Worm (Caenorhabditis elegans) whole organism, mixed stage, embryonic: ENCODE measurements around the gene npr-39.

Experiments
- ces-1 ChIP-seq: fragments of 150-350 bp; optimal IDR thresholded peaks from 2 replicates; lab custom pipeline; 2014; ENCODE audit warnings: missing biosample characterization, missing genetic modification reagents, missing genetic modification characterization
- lin-13 ChIP-seq: fragments of 150-350 bp; optimal IDR thresholded peaks from 2 replicates; lab custom pipeline; 2014; ENCODE audit warnings: missing biosample characterization, missing genetic modification characterization
- mep-1 ChIP-seq: fragments of 150-350 bp; optimal IDR thresholded peaks from 2 replicates; lab custom pipeline; 2017; ENCODE audit warnings: missing biosample characterization, missing genetic modification reagents, missing genetic modification characterization, inconsistent platforms
- nhr-12 ChIP-seq: fragments of 150-350 bp; optimal IDR thresholded peaks from 2 replicates; lab custom pipeline; 2014; ENCODE audit warnings: missing biosample characterization, missing genetic modification characterization
- sptf-1 ChIP-seq: sonication (generic microtip); optimal IDR thresholded peaks from 2 replicates; lab custom pipeline; 2017; ENCODE audit warnings: mild to moderate bottlenecking, missing genetic modification characterization, moderate library complexity, missing compliant biosample characterization

DNA sequence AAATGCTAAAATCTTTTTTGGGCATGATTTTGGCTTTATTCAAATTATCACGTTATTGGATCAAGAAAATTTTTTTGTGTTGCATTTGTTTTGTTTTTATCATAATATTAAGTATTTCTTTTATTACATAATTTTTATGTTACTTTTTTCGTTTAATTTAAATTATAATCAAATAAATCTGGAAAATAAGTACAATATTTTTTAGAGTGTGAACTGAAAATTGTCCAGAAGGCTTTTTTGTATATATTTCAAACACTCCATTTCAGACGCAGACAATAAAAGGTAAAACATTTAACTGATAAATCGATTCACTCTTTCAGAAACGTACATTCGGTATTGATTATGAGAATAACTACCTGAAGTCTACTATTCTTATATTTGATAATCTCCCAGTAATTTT lies 40.4 kb downstream of the npr-39 start, which contains the start of gene C08B6.11:
- TF ChIP-seq sptf-1 (no peak), mep-1 (tag; lab: Kevin White, UChicago) (no peak), nhr-12 (tag; lab: Kevin White, UChicago) (no peak), ces-1 (GFP tag; lab: Kevin White, UChicago) (no peak), lin-13 (tag; lab: Kevin White, UChicago) (no peak)
